Worm (Caenorhabditis elegans): Measurements from ENCODE around the gene flh-2.

The flh-2 gene

DNA sequence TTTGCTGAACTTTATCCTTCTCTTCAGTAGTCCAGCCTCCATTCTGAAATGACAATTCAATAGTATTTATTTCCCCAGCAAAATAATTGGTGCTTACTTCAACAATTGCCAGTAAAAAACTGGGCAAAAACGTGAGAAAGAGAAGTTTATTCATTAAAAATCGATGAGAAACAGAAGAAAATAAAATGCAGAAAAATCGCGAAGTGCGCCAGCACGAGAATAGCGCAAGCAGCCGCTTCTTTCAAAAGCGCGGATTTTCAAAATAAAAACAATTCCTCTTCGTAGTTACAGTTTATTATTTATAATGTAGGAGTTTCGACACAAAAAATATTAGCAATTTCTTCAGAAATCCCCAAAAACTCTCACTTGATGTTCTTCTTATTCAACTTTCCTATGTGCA lies 11.0 kb downstream of the flh-2 start, which contains the start of gene C27F2.9 (continued):
- TF ChIP-seq ets-5 (GFP tag; IDR thresholded peaks at IDR 0.05) (no peak), nhr-20 (tag; optimal IDR thresholded peaks at IDR 0.05) (peak; percentile 91), C16A3.4 (tag; optimal IDR thresholded peaks at IDR 0.05) (peak; percentile 92), xbp-1 (tag; optimal IDR thresholded peaks at IDR 0.05) (peak; percentile 93), skn-1 (tag; optimal IDR thresholded peaks at IDR 0.05) (peak; percentile 91), hlh-17 (GFP tag; optimal IDR thresholded peaks at IDR 0.05; ENCODE audit: borderline replicate concordance) (no peak), tbx-2 (tag; optimal IDR thresholded peaks at IDR 0.05) (peak; percentile 93), elt-3 (tag; optimal IDR thresholded peaks at IDR 0.05) (peak in 4 of 6 experiments; percentile 3 to 87 (median 56)), egl-27 (tag; optimal IDR thresholded peaks at IDR 0.05) (no peak), swsn-7 (tag; optimal IDR thresholded peaks at IDR 0.05) (peak; percentile 94), ztf-4 (tag; optimal IDR thresholded peaks at IDR 0.05) (peak; percentile 61), lin-35 (GFP tag; optimal IDR thresholded peaks at IDR 0.05) (peak; percentile 99 to 100), ceh-63 (GFP tag; optimal IDR thresholded peaks at IDR 0.05) (no peak), pag-3 (tag; optimal IDR thresholded peaks at IDR 0.05; ENCODE audit: borderline replicate concordance, insufficient read depth) (peak; percentile 67), grh-1 (GFP tag; IDR thresholded peaks at IDR 0.05) (peak; percentile 85)

DNA sequence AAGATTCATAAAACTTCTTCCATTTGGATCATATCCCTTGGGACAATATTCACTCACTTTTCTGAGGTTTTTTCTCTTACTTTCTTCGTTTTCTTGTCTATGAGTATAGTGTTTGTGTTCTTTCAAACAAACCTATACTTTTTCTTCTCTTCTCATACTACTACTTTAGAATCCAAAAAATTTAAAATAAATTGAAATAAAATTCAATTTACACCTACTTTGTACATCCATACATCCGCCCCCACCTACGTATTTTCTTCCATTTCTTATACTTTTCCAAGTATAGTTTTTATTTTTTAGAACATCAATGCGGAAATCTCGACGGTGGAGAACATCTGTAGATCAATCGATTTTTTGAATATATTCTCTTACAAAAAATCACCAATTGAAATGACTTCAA lies 13.3 kb downstream of the flh-2 start, which contains the start of gene nca-2:
Gene nca-2 (plus strand): TSS at position 301 of the 400 bp plus-strand sequence.
- no peak for TF ChIP-seq mdl-1 (tag; optimal IDR thresholded peaks at IDR 0.05)
- TF ChIP-seq jun-1 (tag; optimal IDR thresholded peaks at IDR 0.05): no peak
- TF ChIP-seq ztf-4 (tag; optimal IDR thresholded peaks at IDR 0.05): no peak
- TF ChIP-seq sox-4 (tag; optimal IDR thresholded peaks at IDR 0.05): no peak
- no peak for TF ChIP-seq ceh-63 (GFP tag; optimal IDR thresholded peaks at IDR 0.05)
- TF ChIP-seq nhr-76 (tag; optimal IDR thresholded peaks at IDR 0.05): no peak
- no peak for TF ChIP-seq swsn-7 (tag; optimal IDR thresholded peaks at IDR 0.05)
- no peak for TF ChIP-seq efl-3 (GFP tag; optimal IDR thresholded peaks at IDR 0.05)
- no peak for TF ChIP-seq pax-3 (tag; optimal IDR thresholded peaks at IDR 0.05)
- no peak for TF ChIP-seq unc-62 (GFP tag; optimal IDR thresholded peaks at IDR 0.05)

DNA sequence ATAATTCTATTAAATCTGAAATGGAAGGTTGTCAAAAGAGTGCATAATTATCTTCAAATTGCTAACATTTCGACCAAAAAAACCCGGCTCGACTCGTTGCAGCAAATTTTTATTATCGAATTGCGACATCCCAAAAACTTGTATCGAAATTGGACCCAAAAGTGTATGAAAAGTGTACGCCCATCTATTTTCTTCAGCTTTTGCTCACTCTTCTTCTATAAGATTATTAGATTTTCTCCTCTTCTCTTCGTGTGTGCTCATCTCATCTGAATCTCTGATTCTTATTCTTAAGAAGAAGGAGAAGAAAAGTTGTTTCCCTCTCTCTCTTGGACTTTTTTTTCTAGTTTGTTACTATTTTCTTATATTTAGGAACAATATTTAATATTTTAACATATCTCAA lies 15.3 kb downstream of the flh-2 start:
- TF ChIP-seq lin-13 (GFP tag; optimal IDR thresholded peaks at IDR 0.05) (no peak), nhr-47 (tag; optimal IDR thresholded peaks at IDR 0.05) (no peak), lin-35 (GFP tag; optimal IDR thresholded peaks at IDR 0.05) (peak in 1 of 2 experiments; percentile 6), fkh-10 (GFP tag; optimal IDR thresholded peaks at IDR 0.05) (peak; percentile 75), mep-1 (tag; optimal IDR thresholded peaks at IDR 0.05) (peak; percentile 13), lin-14 (GFP tag; optimal IDR thresholded peaks at IDR 0.05) (peak; percentile 82), ces-1 (GFP tag; optimal IDR thresholded peaks at IDR 0.05) (peak; percentile 85), ceh-82 (tag; optimal IDR thresholded peaks at IDR 0.05) (peak in 1 of 3 experiments; percentile 25), mef-2 (tag; optimal IDR thresholded peaks at IDR 0.05) (no peak), snu-23 (GFP tag; optimal IDR thresholded peaks at IDR 0.05) (no peak), hlh-4 (tag; optimal IDR thresholded peaks at IDR 0.05) (no peak), nhr-71 (tag; optimal IDR thresholded peaks at IDR 0.05) (peak; percentile 8), efl-1 (optimal IDR thresholded peaks at IDR 0.05) (no peak), efl-1 (GFP tag; optimal IDR thresholded peaks at IDR 0.05 in 1 of 2) (no peak)

DNA sequence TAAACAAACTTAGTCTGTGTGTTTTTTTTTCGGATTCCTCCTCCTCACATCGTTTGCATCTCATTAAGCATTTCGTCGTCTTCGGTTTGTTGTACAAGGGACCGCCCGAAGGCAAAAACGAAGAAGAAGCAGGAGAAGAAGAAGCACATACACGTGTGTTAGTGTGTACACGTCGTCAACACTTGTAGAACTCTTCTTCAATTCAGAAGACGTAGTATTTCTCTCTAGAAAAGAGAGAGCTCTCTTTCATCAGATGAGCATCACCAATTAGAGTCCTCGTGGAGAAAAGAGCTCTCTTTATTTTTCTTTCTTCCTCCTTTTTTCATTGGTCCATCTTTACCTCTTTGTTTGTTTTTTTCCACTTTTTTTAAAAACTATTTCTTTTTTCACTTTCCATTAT lies 16.2 kb downstream of the flh-2 start:
- peak in 1 of 2 experiments; percentile 8 for TF ChIP-seq lsy-2 (tag; optimal IDR thresholded peaks at IDR 0.05)
- TF ChIP-seq unc-130 (tag; optimal IDR thresholded peaks at IDR 0.05): no peak
- TF ChIP-seq lin-14 (GFP tag; optimal IDR thresholded peaks at IDR 0.05): peak; percentile 66

All from whole organism, L1 larva.